Fruit fly (Drosophila melanogaster): ENCODE results near the gene CG14855.

Gene CG14855

DNA sequence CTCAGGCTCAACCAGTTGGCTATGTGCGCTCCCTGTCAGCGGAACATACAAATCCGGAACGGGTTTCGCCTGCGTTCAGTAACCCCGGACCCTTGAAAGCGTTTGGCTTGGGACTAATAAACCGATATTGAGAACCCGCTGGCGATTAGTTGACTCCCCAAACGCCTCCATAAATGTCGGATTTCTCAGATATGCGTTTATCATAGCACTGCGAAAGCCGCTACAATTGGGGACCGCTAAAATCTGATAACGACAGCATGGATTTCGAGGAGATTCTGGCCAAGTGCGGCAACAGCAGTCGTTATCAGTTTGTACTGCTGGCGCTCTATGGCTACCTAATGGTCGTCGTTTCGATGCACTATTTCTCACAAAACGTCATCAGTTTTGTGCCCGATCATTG lies at the start of gene CG14855:
Gene CG14855 (plus strand): TSS at position 12 of the 400 bp plus-strand sequence.
- TF ChIP-seq tj (GFP tag; optimal IDR thresholded peaks at IDR 0.05) (no peak), bab1 (GFP tag; optimal IDR thresholded peaks at IDR 0.05) (no peak), CG5204 (GFP tag; optimal IDR thresholded peaks at IDR 0.05) (no peak), ovo (GFP tag; optimal IDR thresholded peaks at IDR 0.05) (no peak), Mnt (GFP tag; optimal IDR thresholded peaks at IDR 0.05) (no peak), cnc (optimal IDR thresholded peaks at IDR 0.05) (no peak), CG7045 (GFP tag; optimal IDR thresholded peaks at IDR 0.05) (no peak), Clk (GFP tag; optimal IDR thresholded peaks at IDR 0.05) (no peak), pad (GFP tag; optimal IDR thresholded peaks at IDR 0.05) (no peak), cic (GFP tag; optimal IDR thresholded peaks at IDR 0.05) (no peak)

DNA sequence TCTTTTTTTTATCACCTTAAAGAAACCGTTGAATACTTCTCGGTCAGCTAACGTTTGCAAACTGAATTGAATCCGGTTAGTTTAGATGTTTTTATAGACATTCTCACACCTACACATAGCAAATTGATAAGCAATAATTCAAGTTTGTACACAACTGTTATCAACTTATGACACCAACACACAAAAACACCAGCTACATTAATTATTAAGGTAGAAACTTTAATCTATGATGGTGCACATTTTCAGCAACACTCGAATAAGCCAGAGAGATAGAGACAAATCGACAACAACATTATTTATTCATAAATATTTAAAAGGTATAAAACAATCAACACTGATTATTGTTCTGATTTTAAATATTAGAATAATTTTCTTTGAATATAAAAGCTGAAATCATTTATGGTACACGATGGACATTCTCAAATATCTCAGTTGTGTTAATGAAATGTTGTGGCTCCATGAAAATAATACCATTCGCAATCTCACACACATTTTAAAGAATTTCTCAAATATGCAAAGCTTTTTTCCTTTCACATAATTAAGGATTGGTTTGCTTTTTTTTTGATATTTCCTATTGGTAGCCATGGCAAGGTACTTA lies 48.7 kb upstream of the CG14855 start:
- TF ChIP-seq pad (GFP tag; optimal IDR thresholded peaks at IDR 0.05) (no peak), Crg-1 (GFP tag; optimal IDR thresholded peaks at IDR 0.05) (no peak), tj (GFP tag; optimal IDR thresholded peaks at IDR 0.05) (no peak), CG7101 (tag; optimal IDR thresholded peaks at IDR 0.05) (no peak), CG5204 (GFP tag; optimal IDR thresholded peaks at IDR 0.05) (no peak), CG1620 (GFP tag; optimal IDR thresholded peaks at IDR 0.05) (no peak), cnc (optimal IDR thresholded peaks at IDR 0.05) (peak in 1 of 2 experiments; percentile 51), CG12768 (GFP tag; optimal IDR thresholded peaks at IDR 0.05) (no peak), CG33017 (tag; optimal IDR thresholded peaks at IDR 0.05) (peak; percentile 13), CG14711 (tag; optimal IDR thresholded peaks at IDR 0.05) (no peak), bab1 (GFP tag; optimal IDR thresholded peaks at IDR 0.05) (no peak), cic (GFP tag; optimal IDR thresholded peaks at IDR 0.05) (peak; percentile 84), toe (GFP tag; optimal IDR thresholded peaks at IDR 0.05) (no peak), kay (GFP tag; ENCODE audit: borderline replicate concordance) (peak; percentile 95), CG7045 (GFP tag; optimal IDR thresholded peaks at IDR 0.05) (no peak), Hr96 (GFP tag; optimal IDR thresholded peaks at IDR 0.05) (no peak), Mnt (GFP tag; optimal IDR thresholded peaks at IDR 0.05) (no peak), CG11617 (GFP tag; optimal IDR thresholded peaks at IDR 0.05) (no peak), Clk (GFP tag; optimal IDR thresholded peaks at IDR 0.05) (no peak), ovo (GFP tag; optimal IDR thresholded peaks at IDR 0.05) (no peak)

DNA sequence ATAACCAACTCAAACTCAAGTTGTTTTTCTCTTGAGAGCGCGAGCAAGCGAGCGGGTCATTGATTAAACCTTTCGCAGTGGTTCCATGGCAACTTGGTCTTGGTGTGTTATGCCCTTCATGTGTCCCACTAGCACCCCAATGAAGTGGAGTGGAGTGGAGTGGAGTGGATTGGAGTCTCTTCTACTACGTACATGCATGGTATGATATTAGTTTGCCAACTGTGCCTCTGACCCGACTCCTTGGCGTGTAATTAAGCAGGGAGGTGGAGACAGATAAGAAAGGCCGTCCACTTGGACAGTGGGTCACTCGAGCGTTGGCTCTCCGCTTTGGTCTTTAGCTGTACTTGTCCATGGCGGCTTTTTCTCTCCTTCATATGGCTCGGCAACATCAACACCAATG lies 48.2 kb upstream of the CG14855 start:
- TF ChIP-seq cic (GFP tag; optimal IDR thresholded peaks at IDR 0.05) = peak; percentile 62
- TF ChIP-seq CG14711 (tag; optimal IDR thresholded peaks at IDR 0.05) = no peak
- TF ChIP-seq tj (GFP tag; optimal IDR thresholded peaks at IDR 0.05) = no peak

DNA sequence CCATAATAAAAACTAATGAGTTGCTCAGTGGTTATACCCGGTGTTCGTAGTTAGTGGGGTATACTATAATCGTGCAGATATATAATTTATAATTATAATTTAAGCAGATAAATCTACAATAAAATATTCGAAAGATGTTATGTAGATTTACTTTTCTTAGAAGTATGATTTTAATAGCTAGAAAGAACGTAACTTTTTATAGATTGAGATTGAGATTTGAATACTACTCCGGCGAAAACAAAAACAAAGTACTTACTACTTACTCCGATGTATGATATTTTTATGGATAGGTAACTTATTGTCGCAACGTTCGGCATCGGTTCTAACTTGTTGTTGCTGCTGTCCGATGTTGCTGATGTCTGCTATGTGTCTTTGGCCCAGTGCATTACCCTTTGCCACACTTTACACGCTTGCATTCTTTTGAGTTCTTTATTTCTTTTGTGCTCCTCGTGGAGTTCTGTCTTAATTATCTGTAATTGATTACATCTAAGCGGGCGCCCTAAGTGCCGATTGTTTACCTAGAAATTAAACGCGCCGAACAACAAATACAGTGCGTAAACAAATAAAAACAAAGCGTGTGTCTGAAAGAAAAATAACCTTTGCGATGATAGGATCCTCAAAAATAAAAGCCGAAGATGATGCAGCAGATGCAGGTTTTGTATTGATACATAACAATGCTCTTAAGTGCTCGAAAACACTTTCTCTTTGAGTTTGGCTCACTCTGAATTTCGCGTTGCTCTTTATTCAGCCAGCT lies 47.6 kb upstream of the CG14855 start:
- TF ChIP-seq cnc (optimal IDR thresholded peaks at IDR 0.05) (peak in 1 of 2 experiments; percentile 60), ovo (GFP tag; optimal IDR thresholded peaks at IDR 0.05) (no peak), CG5204 (GFP tag; optimal IDR thresholded peaks at IDR 0.05) (no peak), Clk (GFP tag; optimal IDR thresholded peaks at IDR 0.05) (no peak), kay (GFP tag; ENCODE audit: borderline replicate concordance) (no peak), tj (GFP tag; optimal IDR thresholded peaks at IDR 0.05) (no peak), toe (GFP tag; optimal IDR thresholded peaks at IDR 0.05) (no peak)

DNA sequence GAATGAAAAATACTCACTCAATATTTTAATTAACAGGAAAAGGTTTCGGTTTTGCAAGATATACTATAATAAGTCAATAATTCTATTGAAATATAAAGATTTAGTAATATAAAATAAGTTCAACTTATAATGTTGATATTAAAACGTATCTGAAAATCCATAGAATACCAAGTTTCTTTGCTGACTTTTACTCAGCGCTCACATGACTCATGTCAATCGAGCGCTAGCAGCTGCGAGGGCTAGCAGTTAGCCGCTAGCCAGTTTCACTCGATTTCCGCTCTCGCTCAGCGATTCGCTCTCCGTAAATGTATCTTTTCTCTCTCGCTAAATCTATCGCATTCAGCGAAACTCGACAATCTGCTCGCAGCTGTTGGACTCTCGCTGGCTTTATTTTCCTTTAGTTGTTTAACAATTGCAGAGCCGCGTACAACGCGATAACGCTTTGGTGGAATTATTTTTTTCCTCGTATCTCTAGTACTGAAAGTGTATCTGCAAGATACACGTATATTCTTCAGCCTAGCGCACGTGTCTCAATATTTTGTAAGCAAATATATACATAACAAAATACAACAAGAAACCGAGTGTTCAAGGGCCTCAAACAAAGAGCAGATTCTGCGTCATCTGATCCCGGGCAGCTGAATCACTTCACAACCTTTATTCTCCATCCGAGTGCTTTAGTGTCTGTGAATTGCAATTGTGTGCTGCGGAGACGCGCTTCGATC lies 46.9 kb upstream of the CG14855 start:
- TF ChIP-seq toe (GFP tag; optimal IDR thresholded peaks at IDR 0.05) (no peak), tj (GFP tag; optimal IDR thresholded peaks at IDR 0.05) (peak; percentile 69), CG12768 (GFP tag; optimal IDR thresholded peaks at IDR 0.05) (peak; percentile 65), CG7101 (tag; optimal IDR thresholded peaks at IDR 0.05) (peak; percentile 73), Mnt (GFP tag; optimal IDR thresholded peaks at IDR 0.05) (peak; percentile 90), kay (GFP tag; ENCODE audit: borderline replicate concordance) (peak; percentile 99), CG33017 (tag; optimal IDR thresholded peaks at IDR 0.05) (peak; percentile 69), cic (GFP tag; optimal IDR thresholded peaks at IDR 0.05) (peak; percentile 91), CG7045 (GFP tag; optimal IDR thresholded peaks at IDR 0.05) (peak; percentile 64), Clk (GFP tag; optimal IDR thresholded peaks at IDR 0.05) (peak; percentile 29), Crg-1 (GFP tag; optimal IDR thresholded peaks at IDR 0.05) (peak; percentile 53), Hr96 (GFP tag; optimal IDR thresholded peaks at IDR 0.05) (peak; percentile 23), pad (GFP tag; optimal IDR thresholded peaks at IDR 0.05) (peak; percentile 48), ovo (GFP tag; optimal IDR thresholded peaks at IDR 0.05) (peak; percentile 65), CG5204 (GFP tag; optimal IDR thresholded peaks at IDR 0.05) (peak; percentile 6), cnc (optimal IDR thresholded peaks at IDR 0.05) (no peak), CG1620 (GFP tag; optimal IDR thresholded peaks at IDR 0.05) (no peak), bab1 (GFP tag; optimal IDR thresholded peaks at IDR 0.05) (peak; percentile 68), CG14711 (tag; optimal IDR thresholded peaks at IDR 0.05) (peak; percentile 61), CG11617 (GFP tag; optimal IDR thresholded peaks at IDR 0.05) (peak; percentile 80)

DNA sequence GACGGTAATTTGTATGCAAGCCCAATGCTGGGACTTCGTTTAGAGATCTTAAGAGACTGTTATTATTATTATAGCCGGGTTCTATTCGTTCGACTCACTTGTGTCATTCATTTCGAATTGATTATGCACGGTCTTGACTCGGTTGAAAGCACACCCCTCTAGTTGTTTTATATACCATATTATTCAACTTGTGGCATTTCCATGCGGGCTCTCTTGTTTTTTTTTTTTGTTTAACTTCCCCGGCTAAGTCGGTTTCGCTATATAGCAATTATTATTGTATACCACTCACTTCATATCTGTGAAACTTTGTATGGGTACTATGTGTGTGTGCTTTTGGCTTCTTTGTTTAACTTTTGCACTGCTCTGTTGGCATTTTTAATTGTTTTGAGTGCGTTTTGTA lies 45.1 kb upstream of the CG14855 start, which contains the start of gene smp-30:
Gene smp-30 (minus strand): TSS at position 224 of the 400 bp plus-strand sequence.
- no peak for TF ChIP-seq CG14711 (tag; optimal IDR thresholded peaks at IDR 0.05)
- TF ChIP-seq CG7101 (tag; optimal IDR thresholded peaks at IDR 0.05) = no peak
- TF ChIP-seq toe (GFP tag; optimal IDR thresholded peaks at IDR 0.05) = no peak
- no peak for TF ChIP-seq CG7045 (GFP tag; optimal IDR thresholded peaks at IDR 0.05)
- no peak for TF ChIP-seq kay (GFP tag; ENCODE audit: borderline replicate concordance)
- no peak for TF ChIP-seq cic (GFP tag; optimal IDR thresholded peaks at IDR 0.05)
- TF ChIP-seq CG5204 (GFP tag; optimal IDR thresholded peaks at IDR 0.05) = no peak
- no peak for TF ChIP-seq Hr96 (GFP tag; optimal IDR thresholded peaks at IDR 0.05)
- TF ChIP-seq CG1620 (GFP tag; optimal IDR thresholded peaks at IDR 0.05) = no peak
- TF ChIP-seq Mnt (GFP tag; optimal IDR thresholded peaks at IDR 0.05) = no peak
- TF ChIP-seq CG12768 (GFP tag; optimal IDR thresholded peaks at IDR 0.05) = no peak
- no peak for TF ChIP-seq cnc (optimal IDR thresholded peaks at IDR 0.05)
- no peak for TF ChIP-seq bab1 (GFP tag; optimal IDR thresholded peaks at IDR 0.05)
- no peak for TF ChIP-seq CG33017 (tag; optimal IDR thresholded peaks at IDR 0.05)
- no peak for TF ChIP-seq tj (GFP tag; optimal IDR thresholded peaks at IDR 0.05)
- no peak for TF ChIP-seq CG11617 (GFP tag; optimal IDR thresholded peaks at IDR 0.05)
- TF ChIP-seq Crg-1 (GFP tag; optimal IDR thresholded peaks at IDR 0.05) = no peak
